Worm (Caenorhabditis elegans) whole organism, midembryonic: ENCODE measurements around the gene twf-2.

Experiments used
- T22C8.4 ChIP-seq: fragments of 200-800 bp; sonication (Bioruptor generic); IDR thresholded peaks from 2 replicates; pipeline ENCODE4 v1.3.6; 2022; ENCODE audit warnings: missing genetic modification characterization, missing compliant biosample characterization
- cog-1 ChIP-seq: sonication (generic microtip); optimal IDR thresholded peaks from 2 replicates; lab custom pipeline; 2016; ENCODE audit warnings: missing genetic modification characterization, missing compliant biosample characterization
- flt-1 ChIP-seq: fragments of 200-800 bp; sonication (Bioruptor generic); IDR thresholded peaks from 2 replicates; pipeline ENCODE4 v1.3.6; 2022; ENCODE audit warnings: missing genetic modification characterization, missing compliant biosample characterization
- klf-2 ChIP-seq: fragments of 200-800 bp; sonication (Bioruptor generic); conservative IDR thresholded peaks from 2 replicates; pipeline ENCODE4 v1.3.6; 2022; ENCODE audit warnings: missing genetic modification reagents, missing genetic modification characterization, missing compliant biosample characterization
- med-1 ChIP-seq: sonication (generic microtip); optimal IDR thresholded peaks from 2 replicates; lab custom pipeline; 2017; ENCODE audit warnings: missing genetic modification characterization, mild to moderate bottlenecking, missing compliant biosample characterization, antibody characterized with exemption, missing genetic modification reagents; ENCODE audit not compliant: insufficient read depth
- ref-1 ChIP-seq: fragments of 200-800 bp; sonication (Bioruptor generic); conservative IDR thresholded peaks from 2 replicates; pipeline ENCODE4 v1.3.6; 2022; ENCODE audit warnings: missing genetic modification reagents, missing genetic modification characterization, missing compliant biosample characterization
- tab-1 ChIP-seq: fragments of 200-800 bp; sonication (Bioruptor generic); IDR thresholded peaks from 2 replicates; pipeline ENCODE4 v1.3.6; 2022; ENCODE audit warnings: missing genetic modification characterization, missing compliant biosample characterization
- ztf-23 ChIP-seq: fragments of 200-800 bp; sonication (Bioruptor generic); IDR thresholded peaks from 2 replicates; pipeline ENCODE4 v1.3.6; 2022; ENCODE audit warnings: missing genetic modification reagents, missing genetic modification characterization, missing compliant biosample characterization
- ztf-29 ChIP-seq: fragments of 200-800 bp; sonication (Bioruptor generic); IDR thresholded peaks from 2 replicates; pipeline ENCODE4 v1.3.6; 2022; ENCODE audit warnings: missing genetic modification reagents, missing genetic modification characterization, missing compliant biosample characterization

Gene twf-2

ce11 chrX:16445793-16446248, at the start of gene twf-2:
TSS of gene twf-2 (plus strand) at chrX:16446197.
- 0 out of 2 replicates have a peak, but pooled peaks have one; percentile 21 for TF ChIP-seq ztf-29 (GFP tag; lab: Robert Waterston, UW)
- TF ChIP-seq flt-1 (GFP tag; lab: Robert Waterston, UW): peak; percentile 70
- peak; percentile 69 for TF ChIP-seq ztf-23
- no peak for TF ChIP-seq med-1 (GFP tag; lab: Kevin White, UChicago)
- TF ChIP-seq cog-1 (tag; lab: Kevin White, UChicago): peak; percentile 76
- TF ChIP-seq tab-1: no peak
- TF ChIP-seq ref-1 (GFP tag; lab: Robert Waterston, UW): no peak

- no peak for TF ChIP-seq flt-1 (GFP tag; lab: Robert Waterston, UW)
- TF ChIP-seq klf-2: no peak
- no peak for TF ChIP-seq ref-1 (GFP tag; lab: Robert Waterston, UW)
Measured at ce11 chrX:16398420-16398925, 47.5 kb upstream of the twf-2 start, which contains the start of gene F01G12.18. TSS of gene F01G12.18 (minus strand) at chrX:16398470.

ce11 chrX:16400897-16401296, 45.1 kb upstream of the twf-2 start:
- TF ChIP-seq med-1 (GFP tag; lab: Kevin White, UChicago) (no peak), flt-1 (GFP tag; lab: Robert Waterston, UW) (no peak), klf-2 (no peak), ztf-23 (no peak), ztf-29 (GFP tag; lab: Robert Waterston, UW) (no peak), cog-1 (tag; lab: Kevin White, UChicago) (no peak), ref-1 (GFP tag; lab: Robert Waterston, UW) (no peak), T22C8.4 (GFP tag; lab: Robert Waterston, UW) (no peak), tab-1 (no peak)

- TF ChIP-seq tab-1 (no peak), T22C8.4 (GFP tag; lab: Robert Waterston, UW) (no peak), flt-1 (GFP tag; lab: Robert Waterston, UW) (no peak), klf-2 (no peak), cog-1 (tag; lab: Kevin White, UChicago) (no peak), ztf-23 (no peak), ref-1 (GFP tag; lab: Robert Waterston, UW) (no peak), med-1 (GFP tag; lab: Kevin White, UChicago) (no peak), ztf-29 (GFP tag; lab: Robert Waterston, UW) (no peak)
Measured at ce11 chrX:16402303-16402702, 43.7 kb upstream of the twf-2 start.

ce11 chrX:16402787-16403186, 43.2 kb upstream of the twf-2 start:
- TF ChIP-seq T22C8.4 (GFP tag; lab: Robert Waterston, UW) (no peak), klf-2 (no peak), ztf-29 (GFP tag; lab: Robert Waterston, UW) (no peak), ztf-23 (no peak), cog-1 (tag; lab: Kevin White, UChicago) (no peak), med-1 (GFP tag; lab: Kevin White, UChicago) (no peak), ref-1 (GFP tag; lab: Robert Waterston, UW) (no peak), flt-1 (GFP tag; lab: Robert Waterston, UW) (no peak), tab-1 (no peak)

ce11 chrX:16403424-16403823, 42.6 kb upstream of the twf-2 start:
- TF ChIP-seq flt-1 (GFP tag; lab: Robert Waterston, UW): 0 out of 2 replicates have a peak, but pooled peaks have one; percentile 28
- TF ChIP-seq tab-1: no peak

- TF ChIP-seq tab-1 (no peak), med-1 (GFP tag; lab: Kevin White, UChicago) (no peak), ztf-23 (no peak), klf-2 (no peak), ref-1 (GFP tag; lab: Robert Waterston, UW) (no peak), cog-1 (tag; lab: Kevin White, UChicago) (no peak), T22C8.4 (GFP tag; lab: Robert Waterston, UW) (no peak), flt-1 (GFP tag; lab: Robert Waterston, UW) (no peak), ztf-29 (GFP tag; lab: Robert Waterston, UW) (no peak)
Measured at ce11 chrX:16404815-16405214, 41.2 kb upstream of the twf-2 start.

- no peak for TF ChIP-seq cog-1 (tag; lab: Kevin White, UChicago)
- no peak for TF ChIP-seq klf-2
- TF ChIP-seq med-1 (GFP tag; lab: Kevin White, UChicago): no peak
- no peak for TF ChIP-seq ref-1 (GFP tag; lab: Robert Waterston, UW)
- TF ChIP-seq ztf-29 (GFP tag; lab: Robert Waterston, UW): no peak
- no peak for TF ChIP-seq flt-1 (GFP tag; lab: Robert Waterston, UW)
- TF ChIP-seq ztf-23: no peak
- no peak for TF ChIP-seq tab-1
- no peak for TF ChIP-seq T22C8.4 (GFP tag; lab: Robert Waterston, UW)
Measured at ce11 chrX:16406632-16407031, 39.4 kb upstream of the twf-2 start.

ce11 chrX:16409220-16409619, 36.8 kb upstream of the twf-2 start:
- no peak for TF ChIP-seq ref-1 (GFP tag; lab: Robert Waterston, UW)
- no peak for TF ChIP-seq cog-1 (tag; lab: Kevin White, UChicago)
- TF ChIP-seq ztf-23: no peak
- TF ChIP-seq flt-1 (GFP tag; lab: Robert Waterston, UW): no peak
- no peak for TF ChIP-seq tab-1
- TF ChIP-seq ztf-29 (GFP tag; lab: Robert Waterston, UW): no peak
- no peak for TF ChIP-seq med-1 (GFP tag; lab: Kevin White, UChicago)
- TF ChIP-seq T22C8.4 (GFP tag; lab: Robert Waterston, UW): no peak
- no peak for TF ChIP-seq klf-2

ce11 chrX:16411985-16412384, 34.0 kb upstream of the twf-2 start:
- TF ChIP-seq ztf-23 (no peak), cog-1 (tag; lab: Kevin White, UChicago) (no peak), flt-1 (GFP tag; lab: Robert Waterston, UW) (no peak), T22C8.4 (GFP tag; lab: Robert Waterston, UW) (no peak), ref-1 (GFP tag; lab: Robert Waterston, UW) (no peak), med-1 (GFP tag; lab: Kevin White, UChicago) (no peak), tab-1 (no peak), ztf-29 (GFP tag; lab: Robert Waterston, UW) (no peak), klf-2 (no peak)
